Worm (Caenorhabditis elegans) whole organism, young adult: Measurements from ENCODE around the gene kqt-3.

Experiments used
- B0336.3 ChIP-seq: fragments of 200-800 bp; sonication (Bioruptor generic); IDR thresholded peaks from 2 replicates; pipeline ENCODE4 v1.3.6; 2022; ENCODE audit warnings: missing genetic modification characterization, missing compliant biosample characterization
- D2030.7 ChIP-seq: fragments of 200-800 bp; sonication (Bioruptor generic); IDR thresholded peaks from 2 replicates; pipeline ENCODE4 v1.3.6; 2022; ENCODE audit warnings: missing genetic modification reagents, missing genetic modification characterization, missing compliant biosample characterization
- F33H1.4 ChIP-seq: fragments of 200-800 bp; sonication (Bioruptor generic); IDR thresholded peaks from 2 replicates; pipeline ENCODE4 v1.3.6; 2022; ENCODE audit warnings: missing genetic modification reagents, missing genetic modification characterization, missing compliant biosample characterization
- F37B4.10 ChIP-seq: fragments of 200-800 bp; sonication (Bioruptor generic); IDR thresholded peaks from 2 replicates; pipeline ENCODE4 v1.3.6; 2022; ENCODE audit warnings: missing genetic modification characterization, missing compliant biosample characterization
- Y53F4B.3 ChIP-seq: fragments of 200-800 bp; sonication (Bioruptor generic); IDR thresholded peaks from 2 replicates; pipeline ENCODE4 v1.3.6; 2022; ENCODE audit warnings: missing genetic modification reagents, missing genetic modification characterization, missing compliant biosample characterization
- Y53G8AR.9 ChIP-seq: fragments of 200-800 bp; sonication (Bioruptor generic); conservative IDR thresholded peaks from 2 replicates; pipeline ENCODE4 v1.3.6; 2022; ENCODE audit warnings: missing genetic modification reagents, missing genetic modification characterization, missing compliant biosample characterization
- Y56A3A.18 ChIP-seq: fragments of 200-800 bp; sonication (Bioruptor generic); IDR thresholded peaks from 2 replicates; pipeline ENCODE4 v1.3.6; 2022; ENCODE audit warnings: missing genetic modification reagents, missing genetic modification characterization, missing compliant biosample characterization
- ZK185.1 ChIP-seq: sonication (generic microtip); optimal IDR thresholded peaks from 2 replicates; lab custom pipeline; 2016; ENCODE audit warnings: mild to moderate bottlenecking, missing genetic modification characterization, missing compliant biosample characterization; ENCODE audit not compliant: poor library complexity, severe bottlenecking
- attf-3 ChIP-seq: fragments of 200-800 bp; sonication (Bioruptor generic); conservative IDR thresholded peaks from 2 replicates; pipeline ENCODE4 v1.3.6; 2022; ENCODE audit warnings: missing genetic modification reagents, missing genetic modification characterization, missing compliant biosample characterization
- ceh-40 ChIP-seq: fragments of 200-800 bp; sonication (Bioruptor generic); IDR thresholded peaks from 2 replicates; pipeline ENCODE4 v1.3.6; 2022; ENCODE audit warnings: missing genetic modification characterization, missing compliant biosample characterization
- ceh-91 ChIP-seq: fragments of 200-800 bp; sonication (Bioruptor generic); IDR thresholded peaks from 2 replicates; pipeline ENCODE4 v1.3.6; 2022; ENCODE audit warnings: missing genetic modification reagents, missing genetic modification characterization, missing compliant biosample characterization
- chd-7 ChIP-seq: sonication (generic microtip); optimal IDR thresholded peaks from 2 replicates; lab custom pipeline; 2016; ENCODE audit warnings: mild to moderate bottlenecking, missing genetic modification characterization, moderate library complexity, missing compliant biosample characterization
- dox-1 ChIP-seq: fragments of 200-800 bp; sonication (Bioruptor generic); IDR thresholded peaks from 2 replicates; pipeline ENCODE4 v1.3.6; 2022; ENCODE audit warnings: missing genetic modification reagents, missing genetic modification characterization, missing compliant biosample characterization
- dpff-1 ChIP-seq: sonication (generic microtip); optimal IDR thresholded peaks from 2 replicates; lab custom pipeline; 2017; ENCODE audit warnings: mild to moderate bottlenecking, missing genetic modification characterization, missing compliant biosample characterization
- dpl-1 ChIP-seq: fragments of 150-350 bp; optimal IDR thresholded peaks from 2 replicates; lab custom pipeline; 2014; ENCODE audit warnings: missing biosample characterization, missing genetic modification reagents, missing genetic modification characterization
- efl-1 ChIP-seq: fragments of 150-350 bp; optimal IDR thresholded peaks from 2 replicates; lab custom pipeline; 2014; ENCODE audit warnings: missing biosample characterization, missing genetic modification reagents, missing genetic modification characterization
- ekl-4 ChIP-seq: fragments of 200-800 bp; sonication (Bioruptor generic); IDR thresholded peaks from 2 replicates; pipeline ENCODE4 v1.3.6; 2022; ENCODE audit warnings: missing genetic modification reagents, missing genetic modification characterization, missing compliant biosample characterization
- fkh-3 ChIP-seq: sonication (generic microtip); optimal IDR thresholded peaks from 2 replicates; lab custom pipeline; 2016; ENCODE audit warnings: mild to moderate bottlenecking, missing genetic modification characterization, missing compliant biosample characterization
- gei-17 ChIP-seq: fragments of 200-800 bp; sonication (Bioruptor generic); optimal IDR thresholded peaks from 2 replicates; lab custom pipeline; 2018; ENCODE audit warnings: mild to moderate bottlenecking, missing genetic modification characterization, missing compliant biosample characterization
- hmg-1.2 ChIP-seq: fragments of 200-800 bp; sonication (Bioruptor generic); IDR thresholded peaks from 2 replicates; pipeline ENCODE4 v1.3.6; 2022; ENCODE audit warnings: missing genetic modification reagents, missing genetic modification characterization, missing compliant biosample characterization
- hsf-1 ChIP-seq: fragments of 200-800 bp; sonication (Bioruptor generic); IDR thresholded peaks from 2 replicates; pipeline ENCODE4 v1.3.6; 2022; ENCODE audit warnings: missing genetic modification reagents, missing genetic modification characterization, missing compliant biosample characterization
- lag-1 ChIP-seq: fragments of 200-800 bp; sonication (Bioruptor generic); IDR thresholded peaks from 2 replicates; pipeline ENCODE4 v1.3.6; 2022; ENCODE audit warnings: missing genetic modification reagents, missing genetic modification characterization, missing compliant biosample characterization
- lin-35 ChIP-seq, 3 experiments: fragments of 150-350 bp in 2 of 3; sonication (generic microtip) in 1 of 3; optimal IDR thresholded peaks; 2 replicates each; lab custom pipeline; 2014 to 2018; ENCODE audit warnings: missing biosample characterization in 3 of 3, missing genetic modification characterization in 3 of 3, missing genetic modification reagents in 3 of 3
- lin-54 ChIP-seq: fragments of 200-800 bp; sonication (Bioruptor generic); optimal IDR thresholded peaks from 2 replicates; lab custom pipeline; 2018; ENCODE audit warnings: mild to moderate bottlenecking, missing genetic modification characterization, missing compliant biosample characterization
- lsl-1 ChIP-seq: fragments of 200-800 bp; sonication (Bioruptor generic); optimal IDR thresholded peaks from 2 replicates; lab custom pipeline; 2018; ENCODE audit warnings: mild to moderate bottlenecking, missing genetic modification characterization, moderate library complexity, missing compliant biosample characterization
- madf-6 ChIP-seq: fragments of 200-800 bp; sonication (Bioruptor generic); IDR thresholded peaks from 2 replicates; pipeline ENCODE4 v1.3.6; 2022; ENCODE audit warnings: missing genetic modification reagents, missing genetic modification characterization, missing compliant biosample characterization
- madf-8 ChIP-seq: fragments of 200-800 bp; sonication (Bioruptor generic); conservative IDR thresholded peaks from 2 replicates; pipeline ENCODE4 v1.3.6; 2022; ENCODE audit warnings: missing genetic modification reagents, missing genetic modification characterization, missing compliant biosample characterization
- mcd-1 ChIP-seq: fragments of 200-800 bp; sonication (Bioruptor generic); IDR thresholded peaks from 2 replicates; pipeline ENCODE4 v1.3.6; 2022; ENCODE audit warnings: missing genetic modification reagents, missing genetic modification characterization, missing compliant biosample characterization
- nfyb-1 ChIP-seq: fragments of 200-800 bp; sonication (Bioruptor generic); IDR thresholded peaks from 2 replicates; pipeline ENCODE4 v1.3.6; 2022; ENCODE audit warnings: missing genetic modification reagents, missing genetic modification characterization, missing compliant biosample characterization
- pbrm-1 ChIP-seq: fragments of 200-800 bp; sonication (Bioruptor generic); IDR thresholded peaks from 2 replicates; pipeline ENCODE4 v1.3.6; 2022; ENCODE audit warnings: missing genetic modification reagents, missing genetic modification characterization, missing compliant biosample characterization
- sdz-38 ChIP-seq: sonication (generic microtip); optimal IDR thresholded peaks from 2 replicates; lab custom pipeline; 2016; ENCODE audit warnings: missing genotype, missing genetic modification characterization, missing compliant biosample characterization
- snpc-1.1 ChIP-seq: sonication (generic microtip); optimal IDR thresholded peaks from 2 replicates; lab custom pipeline; 2017; ENCODE audit warnings: missing genetic modification characterization, mild to moderate bottlenecking, missing compliant biosample characterization, antibody characterized with exemption, moderate library complexity, missing genotype, missing genetic modification reagents; ENCODE audit not compliant: insufficient read depth
- snpc-3.4 ChIP-seq: sonication (generic microtip); optimal IDR thresholded peaks from 2 replicates; lab custom pipeline; 2017; ENCODE audit warnings: missing genetic modification characterization, mild to moderate bottlenecking, missing compliant biosample characterization, antibody characterized with exemption, moderate library complexity, missing genotype, missing genetic modification reagents
- snpc-4 ChIP-seq, 5 experiments: fragments of 150-350 bp in 1 of 5; sonication (generic microtip) in 4 of 5; optimal IDR thresholded peaks; 2 replicates each; lab custom pipeline; 2014 to 2018; ENCODE audit warnings: missing genetic modification characterization in 5 of 5, missing biosample characterization in 3 of 5, antibody characterized with exemption in 2 of 5, mild to moderate bottlenecking in 2 of 5, missing compliant biosample characterization in 2 of 5, missing genotype in 2 of 5, moderate library complexity in 2 of 5, missing genetic modification reagents in 1 of 5
- tbp1 ChIP-seq: fragments of 200-800 bp; sonication (Bioruptor generic); optimal IDR thresholded peaks from 2 replicates; lab custom pipeline; 2018; ENCODE audit warnings: mild to moderate bottlenecking, missing genetic modification characterization, missing compliant biosample characterization
- tlf-1 ChIP-seq: fragments of 200-800 bp; sonication (Bioruptor generic); optimal IDR thresholded peaks from 2 replicates; lab custom pipeline; 2018; ENCODE audit warnings: mild to moderate bottlenecking, missing genetic modification characterization, missing compliant biosample characterization
- unc-130 ChIP-seq: sonication (generic microtip); optimal IDR thresholded peaks from 2 replicates; lab custom pipeline; 2016; ENCODE audit warnings: missing genetic modification reagents, missing genetic modification characterization, missing compliant biosample characterization
- xnd-1 ChIP-seq: sonication (generic microtip); optimal IDR thresholded peaks from 2 replicates; lab custom pipeline; 2016; ENCODE audit warnings: missing genotype, missing genetic modification reagents, missing genetic modification characterization, missing compliant biosample characterization
- ztf-22 ChIP-seq: fragments of 200-800 bp; sonication (Bioruptor generic); optimal IDR thresholded peaks from 2 replicates; lab custom pipeline; 2018; ENCODE audit warnings: mild to moderate bottlenecking, missing genetic modification characterization, moderate library complexity, missing compliant biosample characterization

The kqt-3 gene

DNA sequence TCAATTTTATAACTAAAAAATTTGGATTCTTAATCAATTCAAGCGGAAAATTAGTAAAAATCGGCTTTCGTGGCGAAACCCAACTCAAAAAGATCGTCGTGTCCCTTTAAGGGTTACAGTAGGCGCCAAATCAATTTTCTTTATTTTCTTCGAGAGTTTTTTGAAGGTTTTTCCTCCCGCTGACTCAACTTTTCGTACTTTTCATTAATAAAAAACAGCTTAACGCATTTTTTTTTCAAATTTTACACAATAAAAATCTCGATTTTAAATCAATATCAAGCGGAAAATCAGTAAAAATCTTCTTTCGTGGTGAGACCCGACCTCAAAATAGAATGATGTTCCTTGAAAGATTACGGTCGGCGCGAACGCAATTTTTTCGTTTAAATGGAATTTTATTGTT is 36.1 kb downstream of the kqt-3 start:
- 0 out of 2 replicates have a peak, but pooled peaks have one; percentile 14 for TF ChIP-seq hmg-1.2 (GFP tag; lab: Robert Waterston, UW)
- TF ChIP-seq madf-6 (GFP tag; lab: Robert Waterston, UW): peak; percentile 92
- peak; percentile 57 for TF ChIP-seq dox-1 (GFP tag; lab: Robert Waterston, UW)
- TF ChIP-seq lin-35 (GFP tag; optimal IDR thresholded peaks at IDR 0.05; lab: Kevin White, UChicago): no peak
- peak; percentile 64 for TF ChIP-seq lin-54 (GFP tag; lab: Kevin White, UChicago)
- TF ChIP-seq D2030.7 (GFP tag; lab: Robert Waterston, UW): peak; percentile 66; the same call in 1 of the 2 replicates
- peak; percentile 92 for TF ChIP-seq F33H1.4 (GFP tag; lab: Robert Waterston, UW)
- TF ChIP-seq madf-8 (GFP tag; lab: Robert Waterston, UW): peak; percentile 79
- 0 out of 2 replicates have a peak, but pooled peaks have one; percentile 22 for TF ChIP-seq B0336.3 (GFP tag; lab: Robert Waterston, UW)
- peak; percentile 98 for TF ChIP-seq lsl-1 (GFP tag; lab: Kevin White, UChicago)
- TF ChIP-seq xnd-1 (tag; lab: Kevin White, UChicago): peak; percentile 95
- no peak for TF ChIP-seq Y53G8AR.9 (GFP tag; lab: Robert Waterston, UW)
- TF ChIP-seq snpc-4 (GFP tag; optimal IDR thresholded peaks at IDR 0.05; lab: Kevin White, UChicago): no peak
- TF ChIP-seq snpc-4 (tag; optimal IDR thresholded peaks at IDR 0.05; lab: Kevin White, UChicago): peak in 1 of 4 experiments; percentile 41
- peak; percentile 40 for TF ChIP-seq unc-130 (GFP tag; lab: Kevin White, UChicago)
- TF ChIP-seq snpc-3.4: peak; percentile 18
- TF ChIP-seq gei-17: no peak
- peak; percentile 12 for TF ChIP-seq dpl-1 (GFP tag; lab: Kevin White, UChicago)
- TF ChIP-seq hsf-1 (GFP tag; lab: Robert Waterston, UW): no peak
- peak; percentile 31 for TF ChIP-seq tlf-1
- peak; percentile 55 for TF ChIP-seq ceh-91
- 0 out of 2 replicates have a peak, but pooled peaks have one; percentile 38 for TF ChIP-seq ekl-4 (GFP tag; lab: Robert Waterston, UW)
- no peak for TF ChIP-seq tbp1 (GFP tag; lab: Kevin White, UChicago)
- TF ChIP-seq efl-1 (GFP tag; lab: Kevin White, UChicago): peak; percentile 79
- TF ChIP-seq, all 124 proteins: peak for 18

DNA sequence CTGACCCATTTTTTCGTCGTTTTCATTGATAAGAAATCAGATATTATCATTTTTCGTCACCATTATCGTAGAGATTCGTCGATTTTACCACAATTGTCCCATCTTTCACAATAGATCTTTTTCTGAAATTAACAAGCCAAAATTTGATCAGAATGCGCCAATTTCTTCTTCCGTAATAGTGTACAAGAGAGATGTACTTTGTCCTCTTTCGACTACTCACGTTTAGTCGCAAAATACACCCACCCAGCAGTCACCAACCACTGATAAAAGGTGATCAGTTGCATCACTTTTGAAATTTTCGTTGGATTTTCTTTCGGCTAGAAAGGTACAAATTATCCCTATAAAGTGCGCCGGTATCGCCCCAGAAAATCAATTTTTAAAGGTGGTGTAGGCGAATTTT is 36.5 kb downstream of the kqt-3 start:
- TF ChIP-seq mcd-1 (GFP tag; lab: Robert Waterston, UW) (no peak), ztf-22 (GFP tag; lab: Kevin White, UChicago) (no peak), F37B4.10 (no peak), unc-130 (GFP tag; lab: Kevin White, UChicago) (no peak), ceh-40 (GFP tag; lab: Robert Waterston, UW) (no peak), chd-7 (tag; lab: Kevin White, UChicago) (no peak), dpff-1 (tag; lab: Kevin White, UChicago) (no peak), Y53F4B.3 (no peak), fkh-3 (no peak), attf-3 (no peak), sdz-38 (no peak), snpc-4 (GFP tag; optimal IDR thresholded peaks at IDR 0.05; lab: Kevin White, UChicago) (no peak), snpc-4 (tag; optimal IDR thresholded peaks at IDR 0.05; lab: Kevin White, UChicago) (no peak), nfyb-1 (GFP tag; lab: Robert Waterston, UW) (no peak), snpc-1.1 (tag; lab: Kevin White, UChicago) (no peak)

DNA sequence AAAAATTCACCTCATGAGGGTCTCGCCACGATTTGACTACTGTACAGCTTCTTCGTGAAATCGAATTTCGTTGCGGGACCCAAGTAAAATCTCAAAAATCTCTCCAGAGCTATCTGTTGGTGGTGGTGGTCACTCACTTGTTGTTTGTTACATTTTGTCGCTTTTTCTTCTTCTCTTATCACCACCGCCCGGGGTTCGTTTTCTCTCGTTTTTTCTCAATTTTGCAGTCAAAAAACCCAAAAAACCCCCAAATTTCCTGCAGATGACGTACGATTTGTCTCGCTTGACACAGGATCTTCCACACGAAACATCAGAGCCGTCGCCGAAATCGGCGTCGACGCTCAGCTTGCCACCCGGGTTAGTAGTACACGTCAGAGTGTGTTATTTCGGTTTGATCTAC is 40.0 kb downstream of the kqt-3 start, which contains the start of gene R06B9.5:
Gene R06B9.5 (plus strand): TSS at position 232 of the 400 bp plus-strand sequence.
- TF ChIP-seq ZK185.1 (tag; lab: Kevin White, UChicago): no peak
- TF ChIP-seq Y56A3A.18 (GFP tag; lab: Robert Waterston, UW): no peak
- no peak for TF ChIP-seq pbrm-1 (GFP tag; lab: Robert Waterston, UW)
- no peak for TF ChIP-seq lag-1
- TF ChIP-seq efl-1 (GFP tag; lab: Kevin White, UChicago): peak; percentile 3
